Fruit fly (Drosophila melanogaster) whole organism, embryonic: Measurements from ENCODE around the gene Fic.

Experiments
- Ada2b ChIP-seq: fragments of 200-800 bp; sonication (Bioruptor generic); IDR thresholded peaks from 2 replicates; pipeline ENCODE4 v1.3.6; 2022; ENCODE audit warnings: missing biosample characterization, missing genetic modification characterization
- Bdp1 ChIP-seq: fragments of 200-800 bp; sonication (Bioruptor generic); optimal IDR thresholded peaks from 3 replicates; lab custom pipeline; 2016; ENCODE audit warnings: missing biosample characterization, missing genetic modification characterization
- CG10274 ChIP-seq: fragments of 200-800 bp; sonication (Bioruptor generic); optimal IDR thresholded peaks from 3 replicates; lab custom pipeline; 2017; ENCODE audit warnings: missing biosample characterization, mild to moderate bottlenecking, missing genetic modification characterization
- CG10366 ChIP-seq: fragments of 200-800 bp; sonication (Bioruptor generic); IDR thresholded peaks from 2 replicates; pipeline ENCODE4 v1.3.6; 2022; ENCODE audit warnings: missing biosample characterization, missing genetic modification characterization
- CG10654 ChIP-seq: fragments of 200-800 bp; sonication (Bioruptor generic); optimal IDR thresholded peaks from 2 replicates; lab custom pipeline; 2016; ENCODE audit warnings: missing biosample characterization, missing genetic modification characterization
- CG14014 ChIP-seq: fragments of 200-800 bp; sonication (Bioruptor generic); IDR thresholded peaks from 2 replicates; pipeline ENCODE4 v1.3.6; 2022; ENCODE audit warnings: missing biosample characterization, missing genetic modification characterization
- CG1603 ChIP-seq: fragments of 200-800 bp; sonication (Bioruptor generic); optimal IDR thresholded peaks from 2 replicates; lab custom pipeline; 2019; ENCODE audit warnings: missing biosample characterization, mild to moderate bottlenecking, missing genetic modification characterization, moderate library complexity
- CG17359 ChIP-seq: fragments of 200-800 bp; sonication (Bioruptor generic); optimal IDR thresholded peaks from 3 replicates; lab custom pipeline; 2018; ENCODE audit warnings: missing biosample characterization, mild to moderate bottlenecking, missing genetic modification characterization, moderate library complexity
- CG2202 ChIP-seq: fragments of 200-800 bp; sonication (Bioruptor generic); optimal IDR thresholded peaks from 2 replicates; lab custom pipeline; 2018; ENCODE audit warnings: missing biosample characterization, mild to moderate bottlenecking, missing genetic modification characterization
- CG31224 ChIP-seq: fragments of 200-800 bp; sonication (Bioruptor generic); IDR thresholded peaks from 2 replicates; pipeline ENCODE4 v1.3.6; 2022; ENCODE audit warnings: missing biosample characterization, missing genetic modification characterization
- CG4404 ChIP-seq: fragments of 200-800 bp; sonication (Bioruptor generic); IDR thresholded peaks from 2 replicates; pipeline ENCODE4 v1.3.6; 2022; ENCODE audit warnings: missing biosample characterization, missing genetic modification characterization
- CG4730 ChIP-seq: fragments of 200-800 bp; sonication (Bioruptor generic); IDR thresholded peaks from 2 replicates; pipeline ENCODE4 v1.3.6; 2022; ENCODE audit warnings: missing biosample characterization, missing genetic modification characterization
- CG6254 ChIP-seq: fragments of 200-800 bp; sonication (Bioruptor generic); optimal IDR thresholded peaks from 3 replicates; lab custom pipeline; 2017; ENCODE audit warnings: mild to moderate bottlenecking, missing biosample characterization, missing genetic modification reagents, missing genetic modification characterization
- CG6272 ChIP-seq: fragments of 200-800 bp; sonication (Bioruptor generic); IDR thresholded peaks from 2 replicates; pipeline ENCODE4 v1.3.6; 2022; ENCODE audit warnings: missing biosample characterization, missing genetic modification characterization
- CG8281 ChIP-seq: fragments of 200-800 bp; sonication (Bioruptor generic); optimal IDR thresholded peaks from 2 replicates; lab custom pipeline; 2018; ENCODE audit warnings: missing biosample characterization, mild to moderate bottlenecking, missing genetic modification characterization, moderate library complexity
- CG8359 ChIP-seq: fragments of 200-800 bp; sonication (Bioruptor generic); optimal IDR thresholded peaks from 2 replicates; lab custom pipeline; 2017; ENCODE audit warnings: missing biosample characterization, mild to moderate bottlenecking, missing genetic modification characterization, borderline replicate concordance
- Deaf1 ChIP-seq: fragments of 200-800 bp; optimal IDR thresholded peaks from 3 replicates; lab custom pipeline; 2019; ENCODE audit warnings: missing biosample characterization, mild to moderate bottlenecking, missing genetic modification characterization, moderate library complexity
- Dll ChIP-seq: fragments of 200-800 bp; sonication (Bioruptor generic); IDR thresholded peaks from 4 replicates; pipeline ENCODE4 v1.3.6; 2022; ENCODE audit warnings: missing biosample characterization, missing genetic modification characterization; ENCODE audit not compliant: partially characterized antibody
- Gug ChIP-seq: fragments of 200-800 bp; sonication (Bioruptor generic); IDR thresholded peaks from 4 replicates; pipeline ENCODE4 v1.3.6; 2022; ENCODE audit warnings: missing biosample characterization, missing genetic modification characterization
- HHEX ChIP-seq: fragments of 200-800 bp; sonication (Bioruptor generic); optimal IDR thresholded peaks from 3 replicates; lab custom pipeline; 2017; ENCODE audit warnings: missing biosample characterization, mild to moderate bottlenecking, missing genetic modification characterization, missing genetic modification reagents
- Hmr ChIP-seq: fragments of 200-800 bp; sonication (Bioruptor generic); optimal IDR thresholded peaks from 3 replicates; lab custom pipeline; 2017; ENCODE audit warnings: mild to moderate bottlenecking, missing biosample characterization, missing genetic modification reagents, missing genetic modification characterization
- Hr3 ChIP-seq: fragments of 200-800 bp; sonication (Bioruptor generic); optimal IDR thresholded peaks from 3 replicates; lab custom pipeline; 2016; ENCODE audit warnings: missing biosample characterization, missing genetic modification characterization
- Mad ChIP-seq: fragments of 200-800 bp; sonication (Bioruptor generic); optimal IDR thresholded peaks from 2 replicates; lab custom pipeline; 2016; ENCODE audit warnings: missing biosample characterization, missing genetic modification characterization
- NK7.1 ChIP-seq: fragments of 200-800 bp; sonication (Bioruptor generic); optimal IDR thresholded peaks from 3 replicates; lab custom pipeline; 2016; ENCODE audit warnings: missing biosample characterization, missing genetic modification characterization
- Nf-YC ChIP-seq: fragments of 200-800 bp; optimal IDR thresholded peaks from 3 replicates; lab custom pipeline; 2019; ENCODE audit warnings: missing biosample characterization, mild to moderate bottlenecking, missing genetic modification characterization, moderate library complexity
- NfI ChIP-seq: fragments of 200-800 bp; sonication (Bioruptor generic); optimal IDR thresholded peaks from 3 replicates; lab custom pipeline; 2018; ENCODE audit warnings: missing biosample characterization, mild to moderate bottlenecking, missing genetic modification characterization, moderate library complexity
- Oli ChIP-seq: fragments of 200-800 bp; sonication (Bioruptor generic); optimal IDR thresholded peaks from 2 replicates; lab custom pipeline; 2018; ENCODE audit warnings: missing biosample characterization, mild to moderate bottlenecking, missing genetic modification characterization, moderate library complexity
- Ptx1 ChIP-seq: fragments of 200-800 bp; sonication (Bioruptor generic); IDR thresholded peaks from 2 replicates; pipeline ENCODE4 v1.3.6; 2022; ENCODE audit warnings: missing biosample characterization, missing genetic modification characterization
- Sry-δ ChIP-seq: fragments of 200-800 bp; sonication (Bioruptor generic); optimal IDR thresholded peaks from 2 replicates; lab custom pipeline; 2016; ENCODE audit warnings: missing biosample characterization, missing genetic modification characterization
- Trl ChIP-seq, 3 experiments: fragments of >200 bp in 2 of 3; fragments of 200-800 bp in 1 of 3; sonication (Bioruptor generic) in 1 of 3; optimal IDR thresholded peaks; 2 replicates in 1 of 3; 3 replicates in 2 of 3; lab custom pipeline; 2016 to 2017; ENCODE audit warnings: missing biosample characterization in 1 of 3, missing genetic modification characterization in 1 of 3
- Vsx1 ChIP-seq: fragments of 200-800 bp; sonication (Bioruptor generic); optimal IDR thresholded peaks from 2 replicates; lab custom pipeline; 2017; ENCODE audit warnings: missing biosample characterization, mild to moderate bottlenecking, missing genetic modification characterization, missing genetic modification reagents
- Xrp1 ChIP-seq: fragments of 200-800 bp; sonication (Bioruptor generic); IDR thresholded peaks from 2 replicates; pipeline ENCODE4 v1.3.6; 2022; ENCODE audit warnings: missing biosample characterization, missing genetic modification characterization
- cas ChIP-seq: fragments of 200-800 bp; sonication (Bioruptor generic); IDR thresholded peaks from 2 replicates; pipeline ENCODE4 v1.3.6; 2022; ENCODE audit warnings: missing biosample characterization, missing genetic modification characterization
- dm ChIP-seq: fragments of 200-800 bp; sonication (Bioruptor generic); optimal IDR thresholded peaks from 3 replicates; lab custom pipeline; 2016; ENCODE audit warnings: missing biosample characterization, missing genetic modification characterization
- dpn ChIP-seq, 2 experiments: fragments of 200-800 bp; sonication (Bioruptor generic); optimal IDR thresholded peaks; 3 replicates each; lab custom pipeline; 2016; ENCODE audit warnings: missing biosample characterization in 2 of 2, missing genetic modification characterization in 2 of 2
- eyg ChIP-seq: fragments of 200-800 bp; sonication (Bioruptor generic); optimal IDR thresholded peaks from 3 replicates; lab custom pipeline; 2016; ENCODE audit warnings: missing biosample characterization, missing genetic modification characterization
- fd3F ChIP-seq: fragments of 200-800 bp; sonication (Bioruptor generic); optimal IDR thresholded peaks from 2 replicates; lab custom pipeline; 2018; ENCODE audit warnings: missing biosample characterization, mild to moderate bottlenecking, missing genetic modification characterization, moderate library complexity
- gro ChIP-seq: fragments of 200-800 bp; sonication (Bioruptor generic); optimal IDR thresholded peaks from 2 replicates; lab custom pipeline; 2016; ENCODE audit warnings: missing biosample characterization, missing genetic modification characterization
- gsb ChIP-seq: fragments of 200-800 bp; sonication (Bioruptor generic); IDR thresholded peaks from 2 replicates; pipeline ENCODE4 v1.3.6; 2022; ENCODE audit warnings: missing biosample characterization, missing genetic modification characterization
- ham ChIP-seq: fragments of 200-800 bp; sonication (Bioruptor generic); IDR thresholded peaks from 2 replicates; pipeline ENCODE4 v1.3.6; 2022; ENCODE audit warnings: missing biosample characterization, missing genetic modification characterization
- onecut ChIP-seq: fragments of 200-800 bp; sonication (Bioruptor generic); IDR thresholded peaks from 2 replicates; pipeline ENCODE4 v1.3.6; 2022; ENCODE audit warnings: missing biosample characterization, missing genetic modification characterization
- otp ChIP-seq: fragments of 200-800 bp; sonication (Bioruptor generic); IDR thresholded peaks from 3 replicates; pipeline ENCODE4, ENCODE4 v1.3.6; 2022; ENCODE audit warnings: missing biosample characterization, missing genetic modification characterization
- pho ChIP-seq: fragments of 200-800 bp; sonication (Bioruptor generic); optimal IDR thresholded peaks from 2 replicates; lab custom pipeline; 2016; ENCODE audit warnings: missing biosample characterization, missing genetic modification characterization
- pnt ChIP-seq: fragments of 200-800 bp; sonication (Bioruptor generic); optimal IDR thresholded peaks from 3 replicates; lab custom pipeline; 2016; ENCODE audit warnings: missing biosample characterization, missing genetic modification characterization
- scrt ChIP-seq: fragments of 200-800 bp; sonication (Bioruptor generic); optimal IDR thresholded peaks from 2 replicates; lab custom pipeline; 2018; ENCODE audit warnings: missing biosample characterization, mild to moderate bottlenecking, missing genetic modification characterization, moderate library complexity
- shn ChIP-seq: fragments of 200-800 bp; sonication (Bioruptor generic); optimal IDR thresholded peaks from 3 replicates; lab custom pipeline; 2016; ENCODE audit warnings: missing biosample characterization, missing genetic modification characterization
- stc ChIP-seq: fragments of 200-800 bp; sonication (Bioruptor generic); IDR thresholded peaks from 2 replicates; pipeline ENCODE4 v1.3.6; 2022; ENCODE audit warnings: missing biosample characterization, missing genetic modification characterization
- wor ChIP-seq: fragments of 200-800 bp; sonication (Bioruptor generic); IDR thresholded peaks from 2 replicates; pipeline ENCODE4 v1.3.6; 2022; ENCODE audit warnings: missing biosample characterization, missing genetic modification characterization

Fic gene

DNA sequence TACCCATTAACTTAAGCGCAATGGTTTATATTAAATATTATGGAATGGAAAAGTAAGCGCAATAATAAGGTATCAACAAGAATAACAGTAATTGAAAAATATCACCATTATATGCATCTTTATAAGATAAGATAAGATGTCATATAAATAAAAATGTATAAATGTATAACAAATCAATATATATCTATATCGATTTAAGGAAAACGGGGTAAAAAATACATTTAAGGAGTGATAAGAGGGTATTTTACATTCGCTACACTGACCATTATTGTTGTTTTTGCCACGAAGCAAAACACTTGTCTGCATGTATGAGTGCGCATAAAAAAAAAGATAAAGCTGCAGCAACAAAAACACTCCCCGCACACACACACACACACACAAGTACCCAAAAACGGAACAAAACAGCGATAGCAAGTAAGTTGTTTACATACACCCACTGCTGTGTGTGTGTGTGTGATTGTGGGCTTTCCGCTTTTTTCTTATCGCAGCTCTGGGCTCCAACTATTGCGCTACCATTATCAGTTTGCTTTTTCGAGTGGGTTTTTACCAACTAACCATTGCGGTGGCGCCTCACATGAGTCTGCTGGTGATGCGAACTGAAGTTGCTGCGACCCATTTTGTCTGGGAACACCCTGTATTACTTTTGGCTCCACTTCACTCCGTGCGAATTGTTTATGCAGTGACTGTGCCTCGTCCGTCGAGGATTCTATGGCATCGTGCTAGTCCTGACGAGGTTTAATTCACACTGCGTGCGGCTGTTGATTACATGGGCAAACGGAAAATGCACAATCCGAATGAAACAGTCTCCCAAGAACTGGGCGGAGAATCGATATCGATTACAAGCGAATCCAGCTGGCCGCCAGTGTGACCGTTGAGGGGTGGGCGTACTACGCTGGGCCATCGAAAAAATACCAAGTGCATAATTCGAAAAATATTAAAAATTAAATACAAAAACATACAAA is 49.2 kb downstream of the Fic start, which contains the start of gene mmy (continued):
- no peak for TF ChIP-seq CG6272 (GFP tag; lab: Robert Waterston, UW)
- peak; percentile 28 for TF ChIP-seq eyg (GFP tag; lab: Kevin White, UChicago)
- peak; percentile 8 for TF ChIP-seq scrt (GFP tag; lab: Kevin White, UChicago)
- TF ChIP-seq Deaf1 (tag; lab: Kevin White, UChicago), result peak; percentile 24
- peak; percentile 71 for TF ChIP-seq Oli
- TF ChIP-seq Ptx1 (GFP tag; lab: Robert Waterston, UW), result peak; percentile 62
- peak; percentile 31 for TF ChIP-seq pho
- peak; percentile 56; the same call in 1 of the 2 replicates for TF ChIP-seq CG10366
- no peak for TF ChIP-seq NK7.1 (GFP tag; lab: Kevin White, UChicago)
- peak; percentile 33 for TF ChIP-seq Mad (GFP tag; lab: Kevin White, UChicago)
- peak; percentile 48 for TF ChIP-seq shn (GFP tag; lab: Kevin White, UChicago)
- TF ChIP-seq Hmr, result peak; percentile 56
- TF ChIP-seq HHEX (GFP tag; lab: Kevin White, UChicago), result peak; percentile 8
- no peak for TF ChIP-seq CG4404 (GFP tag; lab: Robert Waterston, UW)
- TF ChIP-seq CG8359 (GFP tag; lab: Kevin White, UChicago), result no peak
- TF ChIP-seq Trl (optimal IDR thresholded peaks at IDR 0.05; lab: Kevin White, UChicago), result no peak
- TF ChIP-seq Trl (GFP tag; optimal IDR thresholded peaks at IDR 0.05; lab: Kevin White, UChicago), result peak; percentile 13
- no peak for TF ChIP-seq CG10274 (GFP tag; lab: Kevin White, UChicago)
- TF ChIP-seq fd3F, result no peak
- no peak for TF ChIP-seq Vsx1
- peak; percentile 45; the same call in 1 of the 2 replicates for TF ChIP-seq Xrp1 (GFP tag; lab: Robert Waterston, UW)
- TF ChIP-seq Dll, result peak; percentile 52; the same call in 1 of the 4 replicates
- peak; percentile 94 for TF ChIP-seq onecut (GFP tag; lab: Robert Waterston, UW)
- TF ChIP-seq CG8281, result no peak
- 0 out of 2 replicates have a peak, but pooled peaks have one; percentile 21 for TF ChIP-seq wor (GFP tag; lab: Robert Waterston, UW)
- TF ChIP-seq Ada2b (GFP tag; lab: Robert Waterston, UW), result no peak
- 0 out of 4 replicates have a peak, but pooled peaks have one; percentile 8 for TF ChIP-seq Gug (GFP tag; lab: Robert Waterston, UW)
- TF ChIP-seq stc (GFP tag; lab: Robert Waterston, UW), result peak; percentile 63
- TF ChIP-seq CG2202 (tag; lab: Kevin White, UChicago), result no peak
- TF ChIP-seq cas (GFP tag; lab: Robert Waterston, UW), result no peak
- TF ChIP-seq Hr3 (GFP tag; lab: Kevin White, UChicago), result no peak
- peak; percentile 34 for TF ChIP-seq dm (GFP tag; lab: Kevin White, UChicago)
- no peak for TF ChIP-seq pnt
- TF ChIP-seq CG17359 (tag; lab: Kevin White, UChicago), result peak; percentile 56
- peak; percentile 99 for TF ChIP-seq CG6254 (GFP tag; lab: Kevin White, UChicago)
- peak; percentile 27 for TF ChIP-seq NfI (GFP tag; lab: Kevin White, UChicago)
- no peak for TF ChIP-seq ham (GFP tag; lab: Robert Waterston, UW)
- TF ChIP-seq Nf-YC (tag; lab: Kevin White, UChicago), result no peak
- peak; percentile 35 for TF ChIP-seq Sry-δ
- peak; percentile 30 for TF ChIP-seq CG14014
- TF ChIP-seq gro, result peak; percentile 64
- TF ChIP-seq Bdp1 (GFP tag; lab: Kevin White, UChicago), result peak; percentile 41
- TF ChIP-seq CG31224 (GFP tag; lab: Robert Waterston, UW), result no peak
- TF ChIP-seq CG1603 (tag; lab: Kevin White, UChicago), result peak; percentile 63
- no peak for TF ChIP-seq gsb
- peak; percentile 8 to 16 for TF ChIP-seq dpn (GFP tag; optimal IDR thresholded peaks at IDR 0.05; lab: Kevin White, UChicago)
- TF ChIP-seq CG4730 (GFP tag; lab: Robert Waterston, UW), result 0 out of 2 replicates have a peak, but pooled peaks have one; percentile 34
- TF ChIP-seq otp (GFP tag; lab: Robert Waterston, UW), result peak; percentile 9; the same call in 1 of the 3 replicates
- TF ChIP-seq CG10654 (GFP tag; lab: Kevin White, UChicago), result no peak
